Fruit fly (Drosophila melanogaster): ENCODE measurements around the gene CG5191.

The CG5191 gene

DNA sequence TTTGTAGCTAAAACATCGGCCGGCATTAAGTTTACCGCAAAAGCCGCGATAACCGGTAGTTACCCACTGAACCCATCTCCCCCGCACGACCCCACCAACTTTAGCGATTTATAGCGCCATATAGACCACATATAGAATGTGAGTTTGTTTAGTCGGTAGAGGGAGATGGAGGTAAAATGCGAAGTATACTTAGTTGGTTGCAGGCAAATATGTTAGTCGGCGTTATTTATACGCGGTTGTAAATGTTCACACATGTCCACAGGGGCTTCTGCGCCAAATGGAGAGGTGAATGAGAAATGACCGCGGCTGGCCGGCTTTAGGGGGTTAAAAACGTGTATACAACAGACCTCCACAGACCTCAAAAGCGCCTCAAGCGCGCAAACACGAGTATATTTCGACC lies 15.0 kb upstream of the CG5191 start:
- TF ChIP-seq CG5204 (GFP tag; optimal IDR thresholded peaks at IDR 0.05) (no peak), ovo (GFP tag; optimal IDR thresholded peaks at IDR 0.05) (peak; percentile 40), Mnt (GFP tag; optimal IDR thresholded peaks at IDR 0.05) (peak; percentile 41), CG1620 (GFP tag; optimal IDR thresholded peaks at IDR 0.05) (no peak), Clk (GFP tag; optimal IDR thresholded peaks at IDR 0.05) (no peak), Hr96 (GFP tag; optimal IDR thresholded peaks at IDR 0.05) (peak; percentile 53), pad (GFP tag; optimal IDR thresholded peaks at IDR 0.05) (peak; percentile 27), CG14711 (tag; optimal IDR thresholded peaks at IDR 0.05) (no peak), CG11617 (GFP tag; optimal IDR thresholded peaks at IDR 0.05) (no peak), CG33017 (tag; optimal IDR thresholded peaks at IDR 0.05) (peak; percentile 35), cnc (optimal IDR thresholded peaks at IDR 0.05) (no peak), kay (GFP tag; ENCODE audit: borderline replicate concordance) (no peak), CG7101 (tag; optimal IDR thresholded peaks at IDR 0.05) (peak; percentile 56), CG12768 (GFP tag; optimal IDR thresholded peaks at IDR 0.05) (peak; percentile 22), toe (GFP tag; optimal IDR thresholded peaks at IDR 0.05) (peak; percentile 11), cic (GFP tag; optimal IDR thresholded peaks at IDR 0.05) (peak; percentile 95), bab1 (GFP tag; optimal IDR thresholded peaks at IDR 0.05) (no peak), CG7045 (GFP tag; optimal IDR thresholded peaks at IDR 0.05) (peak; percentile 68), Crg-1 (GFP tag; optimal IDR thresholded peaks at IDR 0.05) (peak; percentile 5), tj (GFP tag; optimal IDR thresholded peaks at IDR 0.05) (no peak)

DNA sequence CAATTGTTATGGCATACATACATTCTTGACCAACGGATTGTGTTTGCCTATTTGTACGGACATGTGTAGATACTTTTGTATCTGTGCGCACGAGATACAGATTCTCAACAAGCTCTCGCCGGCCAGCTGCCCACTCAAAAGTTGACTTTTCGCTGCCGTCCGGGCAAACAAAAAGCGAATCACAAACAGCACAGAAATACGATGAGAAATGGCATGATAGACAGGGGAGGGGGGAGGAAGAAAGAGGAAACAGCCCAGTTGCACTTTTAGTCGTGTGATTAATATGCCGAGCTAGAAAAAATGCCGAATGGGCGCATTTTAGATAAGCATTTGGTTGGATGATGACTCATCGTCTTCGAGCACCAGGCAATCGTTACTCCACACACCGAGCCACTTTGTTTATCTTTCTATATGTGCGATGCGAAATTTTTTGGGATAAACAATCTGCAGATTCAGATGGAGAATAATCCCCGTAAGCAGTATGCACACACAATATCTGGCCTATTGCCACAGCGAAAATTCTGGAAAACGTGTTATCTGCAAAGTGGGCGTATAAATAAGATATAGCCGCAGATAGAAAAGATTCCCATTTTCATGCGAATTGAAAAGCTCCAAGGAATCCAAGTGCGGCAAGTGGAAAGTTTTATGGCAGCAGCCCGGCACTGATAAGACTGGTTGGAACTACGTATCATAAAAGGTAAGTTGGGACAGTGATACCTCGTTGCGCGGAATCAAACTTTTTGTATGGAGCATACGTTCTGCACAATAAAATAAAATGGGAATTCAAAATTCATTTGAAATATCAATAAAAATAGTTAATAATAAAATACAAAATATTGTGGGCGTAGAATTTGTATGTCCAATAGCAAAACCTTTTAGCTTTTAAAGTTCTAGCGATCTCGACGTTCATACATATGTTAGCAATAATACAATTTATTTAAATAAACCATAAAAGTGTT lies 13.7 kb upstream of the CG5191 start:
- TF ChIP-seq Crg-1 (GFP tag; optimal IDR thresholded peaks at IDR 0.05), result no peak
- TF ChIP-seq pad (GFP tag; optimal IDR thresholded peaks at IDR 0.05), result no peak
- TF ChIP-seq tj (GFP tag; optimal IDR thresholded peaks at IDR 0.05), result peak; percentile 95
- TF ChIP-seq CG12768 (GFP tag; optimal IDR thresholded peaks at IDR 0.05), result peak; percentile 71
- peak; percentile 47 for TF ChIP-seq ovo (GFP tag; optimal IDR thresholded peaks at IDR 0.05)
- peak; percentile 91 for TF ChIP-seq cic (GFP tag; optimal IDR thresholded peaks at IDR 0.05)
- TF ChIP-seq Mnt (GFP tag; optimal IDR thresholded peaks at IDR 0.05), result peak; percentile 55
- TF ChIP-seq CG11617 (GFP tag; optimal IDR thresholded peaks at IDR 0.05), result peak; percentile 11
- peak; percentile 36 for TF ChIP-seq CG14711 (tag; optimal IDR thresholded peaks at IDR 0.05)
- TF ChIP-seq CG7101 (tag; optimal IDR thresholded peaks at IDR 0.05), result peak; percentile 18
- peak; percentile 6 for TF ChIP-seq toe (GFP tag; optimal IDR thresholded peaks at IDR 0.05)
- peak; percentile 9 for TF ChIP-seq CG33017 (tag; optimal IDR thresholded peaks at IDR 0.05)
- no peak for TF ChIP-seq bab1 (GFP tag; optimal IDR thresholded peaks at IDR 0.05)

DNA sequence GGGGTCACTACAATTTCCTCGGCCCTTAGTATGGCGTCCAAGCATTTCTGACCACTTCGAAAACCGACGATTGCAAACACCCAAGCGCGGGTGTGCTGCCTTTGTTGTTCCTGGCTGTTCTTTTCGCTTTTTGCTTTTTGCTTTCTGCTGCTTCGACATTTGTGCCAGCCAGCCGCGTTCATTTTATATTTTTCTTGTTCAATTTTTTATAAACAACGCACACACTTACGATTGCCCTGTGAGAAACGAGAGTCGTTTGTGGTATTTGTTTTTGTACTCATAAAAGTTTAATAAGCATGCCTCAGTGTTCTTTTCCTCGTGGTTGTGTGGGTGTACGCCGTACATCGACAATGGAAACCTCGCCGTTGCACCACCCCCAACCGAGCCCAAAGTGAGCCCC lies 12.9 kb upstream of the CG5191 start:
- TF ChIP-seq Crg-1 (GFP tag; optimal IDR thresholded peaks at IDR 0.05) (no peak), cic (GFP tag; optimal IDR thresholded peaks at IDR 0.05) (peak; percentile 14), CG5204 (GFP tag; optimal IDR thresholded peaks at IDR 0.05) (no peak), tj (GFP tag; optimal IDR thresholded peaks at IDR 0.05) (peak; percentile 76)

DNA sequence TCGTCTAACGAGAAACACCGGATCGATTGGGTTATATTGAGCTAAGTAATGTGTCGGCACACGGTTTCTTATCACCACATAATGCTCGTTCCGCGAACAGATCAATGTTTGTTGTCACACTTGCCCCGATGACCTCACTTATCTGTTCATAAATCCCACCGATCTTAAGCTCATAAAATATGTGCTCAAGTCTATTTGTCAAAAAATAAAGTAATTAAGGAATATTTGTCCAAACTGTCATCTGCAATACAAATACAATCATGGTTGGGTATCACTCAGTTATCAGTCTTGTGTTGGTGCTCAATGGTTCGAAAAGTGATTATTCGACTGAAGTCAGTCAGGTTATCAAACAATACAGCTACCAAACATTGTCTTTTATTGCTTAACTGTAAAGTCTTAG lies 12.4 kb upstream of the CG5191 start:
- TF ChIP-seq CG12768 (GFP tag; optimal IDR thresholded peaks at IDR 0.05), result no peak
- TF ChIP-seq pad (GFP tag; optimal IDR thresholded peaks at IDR 0.05), result no peak
- TF ChIP-seq toe (GFP tag; optimal IDR thresholded peaks at IDR 0.05), result no peak
- TF ChIP-seq CG7101 (tag; optimal IDR thresholded peaks at IDR 0.05), result no peak
- TF ChIP-seq tj (GFP tag; optimal IDR thresholded peaks at IDR 0.05), result no peak
- no peak for TF ChIP-seq CG14711 (tag; optimal IDR thresholded peaks at IDR 0.05)
- no peak for TF ChIP-seq CG11617 (GFP tag; optimal IDR thresholded peaks at IDR 0.05)
- no peak for TF ChIP-seq ovo (GFP tag; optimal IDR thresholded peaks at IDR 0.05)
- TF ChIP-seq Mnt (GFP tag; optimal IDR thresholded peaks at IDR 0.05), result no peak
- TF ChIP-seq cnc (optimal IDR thresholded peaks at IDR 0.05), result no peak
- no peak for TF ChIP-seq CG7045 (GFP tag; optimal IDR thresholded peaks at IDR 0.05)
- TF ChIP-seq Hr96 (GFP tag; optimal IDR thresholded peaks at IDR 0.05), result no peak
- no peak for TF ChIP-seq kay (GFP tag; ENCODE audit: borderline replicate concordance)
- TF ChIP-seq CG33017 (tag; optimal IDR thresholded peaks at IDR 0.05), result no peak
- TF ChIP-seq bab1 (GFP tag; optimal IDR thresholded peaks at IDR 0.05), result no peak
- no peak for TF ChIP-seq CG5204 (GFP tag; optimal IDR thresholded peaks at IDR 0.05)

DNA sequence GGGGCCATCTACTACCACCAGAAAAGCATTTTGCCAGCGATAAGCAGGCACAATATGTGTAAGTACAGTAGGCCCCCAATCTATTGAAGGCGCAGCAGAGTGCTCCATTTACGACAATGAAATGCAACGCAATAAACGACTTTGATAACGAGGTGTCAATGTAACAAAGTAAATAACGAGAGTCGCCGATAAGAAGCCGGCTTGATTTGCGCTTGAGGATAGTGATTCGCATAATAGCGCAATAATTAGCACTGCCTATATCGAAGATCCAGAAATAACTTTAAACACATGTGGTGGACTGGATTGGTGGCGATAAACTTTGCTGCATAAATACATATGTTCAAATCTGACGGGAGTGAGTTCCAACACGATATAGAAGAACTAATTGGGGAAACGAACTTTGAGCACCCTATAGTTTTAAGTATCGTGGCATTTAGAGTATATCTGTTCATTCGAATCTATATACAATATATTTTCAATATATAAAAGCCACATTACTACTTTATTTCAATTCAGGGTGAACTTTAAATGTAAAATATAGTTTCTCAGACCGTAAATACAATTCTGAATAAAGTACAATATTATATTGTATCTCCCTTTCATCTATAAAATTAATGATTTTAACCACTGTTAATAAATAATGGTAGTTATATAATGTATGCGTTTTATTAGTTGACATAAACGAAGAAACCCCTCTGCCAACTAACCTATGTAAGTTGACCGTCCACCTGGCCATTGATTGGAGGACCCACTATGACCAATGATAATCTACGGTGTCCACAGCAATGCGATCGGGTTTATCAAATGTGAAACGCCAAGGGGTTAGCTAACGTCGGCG lies 11.4 kb upstream of the CG5191 start:
- no peak for TF ChIP-seq Crg-1 (GFP tag; optimal IDR thresholded peaks at IDR 0.05)
- peak; percentile 24 for TF ChIP-seq CG7101 (tag; optimal IDR thresholded peaks at IDR 0.05)
- TF ChIP-seq CG33017 (tag; optimal IDR thresholded peaks at IDR 0.05), result peak; percentile 60
- TF ChIP-seq Mnt (GFP tag; optimal IDR thresholded peaks at IDR 0.05), result peak; percentile 71
- no peak for TF ChIP-seq cnc (optimal IDR thresholded peaks at IDR 0.05)
- peak; percentile 60 for TF ChIP-seq CG7045 (GFP tag; optimal IDR thresholded peaks at IDR 0.05)
- TF ChIP-seq CG12768 (GFP tag; optimal IDR thresholded peaks at IDR 0.05), result peak; percentile 63
- peak; percentile 29 for TF ChIP-seq ovo (GFP tag; optimal IDR thresholded peaks at IDR 0.05)
- TF ChIP-seq Hr96 (GFP tag; optimal IDR thresholded peaks at IDR 0.05), result no peak
- TF ChIP-seq cic (GFP tag; optimal IDR thresholded peaks at IDR 0.05), result peak; percentile 92
- TF ChIP-seq Clk (GFP tag; optimal IDR thresholded peaks at IDR 0.05), result peak; percentile 63
- TF ChIP-seq pad (GFP tag; optimal IDR thresholded peaks at IDR 0.05), result peak; percentile 7
- no peak for TF ChIP-seq bab1 (GFP tag; optimal IDR thresholded peaks at IDR 0.05)
- TF ChIP-seq CG11617 (GFP tag; optimal IDR thresholded peaks at IDR 0.05), result no peak
- TF ChIP-seq toe (GFP tag; optimal IDR thresholded peaks at IDR 0.05), result peak; percentile 36
- peak; percentile 64 for TF ChIP-seq kay (GFP tag; ENCODE audit: borderline replicate concordance)

Data from whole organism, adult.